Worm (Caenorhabditis elegans) whole organism, L1 larva: ENCODE measurements around the gene dpm-1.

Source experiments
- aha-1 ChIP-seq: fragments of 150-350 bp; optimal IDR thresholded peaks from 2 replicates; lab custom pipeline; 2014; ENCODE audit warnings: missing biosample characterization, missing genetic modification characterization
- egl-27 ChIP-seq, 2 experiments: fragments of 150-350 bp in 1 of 2; sonication (generic microtip); optimal IDR thresholded peaks; 3 replicates each; lab custom pipeline; 2017 to 2018; ENCODE audit warnings: missing biosample characterization in 2 of 2, missing genetic modification characterization in 2 of 2, missing genetic modification reagents in 2 of 2
- ets-5 ChIP-seq: fragments of 200-800 bp; sonication (Bioruptor generic); IDR thresholded peaks from 2 replicates; pipeline ENCODE4 v1.3.6; 2022; ENCODE audit warnings: missing genetic modification characterization, missing compliant biosample characterization
- lir-3 ChIP-seq: sonication (generic microtip); optimal IDR thresholded peaks from 2 replicates; lab custom pipeline; 2016; ENCODE audit warnings: mild to moderate bottlenecking, missing genetic modification characterization, moderate library complexity, missing compliant biosample characterization; ENCODE audit not compliant: poor library complexity
- lsy-2 ChIP-seq, 2 experiments: fragments of 150-350 bp; optimal IDR thresholded peaks; 2 replicates each; lab custom pipeline; 2014; ENCODE audit warnings: missing biosample characterization in 2 of 2, missing genetic modification characterization in 2 of 2
- xbp-1 ChIP-seq: sonication (generic microtip); optimal IDR thresholded peaks from 2 replicates; lab custom pipeline; 2016; ENCODE audit warnings: missing genetic modification characterization, missing compliant biosample characterization
- ztf-11 ChIP-seq, 2 experiments: sonication (generic microtip); optimal IDR thresholded peaks; 2 replicates each; lab custom pipeline; 2016 to 2017; ENCODE audit warnings: missing genetic modification characterization in 2 of 2, missing biosample characterization in 1 of 2, missing compliant biosample characterization in 1 of 2

ce11 chrIV:454816-455215 is 9.3 kb downstream of the dpm-1 start, which contains the start of the genes Y66H1A.8 and M04G7.5:
- TF ChIP-seq ztf-11 (tag; optimal IDR thresholded peaks at IDR 0.05; lab: Kevin White, UChicago) (no peak), lsy-2 (tag; optimal IDR thresholded peaks at IDR 0.05; lab: Kevin White, UChicago) (no peak), ets-5 (GFP tag; lab: Robert Waterston, UW) (no peak), lir-3 (tag; lab: Kevin White, UChicago) (no peak), aha-1 (tag; lab: Kevin White, UChicago) (no peak), xbp-1 (tag; lab: Kevin White, UChicago) (no peak), egl-27 (tag; optimal IDR thresholded peaks at IDR 0.05; lab: Kevin White, UChicago) (no peak)
